Fruit fly (Drosophila melanogaster) whole organism, prepupa: ENCODE results near the gene rdx.

Experiments
- CG7368 ChIP-seq: fragments of 200-800 bp; sonication (Bioruptor generic); optimal IDR thresholded peaks from 3 replicates; lab custom pipeline; 2016; ENCODE audit warnings: missing biosample characterization, missing genetic modification characterization
- Met ChIP-seq: fragments of 200-800 bp; sonication (Bioruptor generic); optimal IDR thresholded peaks from 3 replicates; lab custom pipeline; 2016; ENCODE audit warnings: missing biosample characterization, missing genetic modification characterization

DNA sequence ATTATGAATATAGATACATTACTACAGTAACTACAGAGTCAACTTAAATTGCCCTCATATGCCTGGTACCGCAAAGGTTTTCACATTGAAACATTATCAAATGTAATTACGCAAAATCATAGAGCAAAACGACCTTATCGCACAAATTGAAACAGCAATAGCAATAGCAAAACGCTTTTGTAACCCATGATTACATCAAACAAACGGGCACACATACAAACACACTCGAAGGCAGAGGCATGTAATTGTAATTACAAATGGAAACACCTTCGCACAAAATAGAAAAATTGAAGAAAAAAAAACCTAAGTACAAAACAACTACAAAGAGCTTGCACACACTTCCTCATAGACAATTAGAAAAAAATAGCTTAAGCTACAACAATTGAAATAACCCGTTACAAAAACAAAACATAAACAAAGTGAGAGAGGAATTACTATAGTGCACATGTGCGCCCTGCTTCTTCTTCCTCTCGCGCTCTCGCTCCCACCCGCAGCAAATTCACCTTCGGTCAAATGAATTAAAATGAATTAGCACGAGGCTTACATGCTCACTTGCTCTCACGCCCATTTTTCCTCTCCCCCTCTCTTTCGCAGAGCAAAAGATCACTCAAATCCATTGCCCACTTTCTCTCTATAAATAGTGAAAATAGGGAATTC lies 11.4 kb downstream of the rdx start:
- no peak for TF ChIP-seq CG7368 (GFP tag; lab: Kevin White, UChicago)
- no peak for TF ChIP-seq Met (GFP tag; lab: Kevin White, UChicago)
